Worm (Caenorhabditis elegans): ENCODE data around the gene nhr-101.

nhr-101 gene

ce11 chrV:11545227-11545626, 25.0 kb upstream of the nhr-101 start, which contains the start of gene F38B7.10:
F38B7.10 (plus strand) TSS chrV:11545527.
- TF ChIP-seq nhr-90 (tag; optimal IDR thresholded peaks at IDR 0.05; ENCODE audit: poor library complexity), result no peak
- no peak for TF ChIP-seq lin-13 (GFP tag; optimal IDR thresholded peaks at IDR 0.05)
- peak; percentile 48 for TF ChIP-seq nhr-85 (tag)
- TF ChIP-seq fkh-8 (tag; optimal IDR thresholded peaks at IDR 0.05), result peak; percentile 24

- TF ChIP-seq F16B12.6 (tag; optimal IDR thresholded peaks at IDR 0.05) (no peak), fkh-8 (tag; optimal IDR thresholded peaks at IDR 0.05) (peak; percentile 30), nhr-71 (tag; optimal IDR thresholded peaks at IDR 0.05) (no peak)
Observed at ce11 chrV:11546795-11547194, 23.5 kb upstream of the nhr-101 start, which contains the start of gene F38B7.11. F38B7.11 (plus strand) TSS chrV:11547095.

ce11 chrV:11548914-11549406, 21.3 kb upstream of the nhr-101 start, which contains the start of the genes F38B7.17 and F38B7.3:
F38B7.17 (minus strand) TSS chrV:11548964.
F38B7.3 (plus strand) TSS chrV:11549107.
- TF ChIP-seq fkh-8 (tag; optimal IDR thresholded peaks at IDR 0.05), result peak; percentile 95
- TF ChIP-seq isw-1 (GFP tag; IDR thresholded peaks at IDR 0.05), result peak; percentile 25; the same call in 1 of the 2 replicates
- no peak for TF ChIP-seq grh-1 (GFP tag; IDR thresholded peaks at IDR 0.05)
- no peak for TF ChIP-seq egl-27 (tag; optimal IDR thresholded peaks at IDR 0.05)
- no peak for TF ChIP-seq C34B4.2 (tag; optimal IDR thresholded peaks at IDR 0.05)
- peak; percentile 41 for TF ChIP-seq dsc-1 (tag; optimal IDR thresholded peaks at IDR 0.05)
- no peak for TF ChIP-seq alr-1 (tag; optimal IDR thresholded peaks at IDR 0.05; ENCODE audit: borderline replicate concordance)
- TF ChIP-seq pax-3 (tag; optimal IDR thresholded peaks at IDR 0.05), result peak; percentile 54
- no peak for TF ChIP-seq lin-15B (tag; optimal IDR thresholded peaks at IDR 0.05)
- TF ChIP-seq pqm-1 (tag; optimal IDR thresholded peaks at IDR 0.05), result no peak
- TF ChIP-seq hlh-17 (GFP tag; optimal IDR thresholded peaks at IDR 0.05; ENCODE audit: borderline replicate concordance), result no peak
- TF ChIP-seq unc-130 (tag; optimal IDR thresholded peaks at IDR 0.05), result no peak
- peak; percentile 79 for TF ChIP-seq nhr-47 (tag; optimal IDR thresholded peaks at IDR 0.05)
- TF ChIP-seq nhr-77 (tag; optimal IDR thresholded peaks at IDR 0.05), result peak; percentile 43
- TF ChIP-seq elt-3 (tag; optimal IDR thresholded peaks at IDR 0.05), result no peak
- no peak for TF ChIP-seq jun-1 (tag; optimal IDR thresholded peaks at IDR 0.05)
- no peak for TF ChIP-seq aha-1 (tag; optimal IDR thresholded peaks at IDR 0.05)
- TF ChIP-seq ztf-4 (tag; optimal IDR thresholded peaks at IDR 0.05), result peak; percentile 30
- TF ChIP-seq swsn-7 (tag; optimal IDR thresholded peaks at IDR 0.05), result peak; percentile 77
- peak; percentile 19; the same call in 1 of the 2 replicates for TF ChIP-seq nhr-19 (GFP tag; conservative IDR thresholded peaks at IDR 0.05)
- TF ChIP-seq unc-62 (GFP tag; optimal IDR thresholded peaks at IDR 0.05), result no peak
- peak; percentile 5 to 88 for TF ChIP-seq mdl-1 (tag; optimal IDR thresholded peaks at IDR 0.05)
- TF ChIP-seq nhr-12 (tag; optimal IDR thresholded peaks at IDR 0.05), result no peak
- no peak for TF ChIP-seq nhr-28 (tag; optimal IDR thresholded peaks at IDR 0.05)
- no peak for TF ChIP-seq sptf-1 (tag; optimal IDR thresholded peaks at IDR 0.05)
- no peak for TF ChIP-seq mab-9 (GFP tag; IDR thresholded peaks at IDR 0.05)
- TF ChIP-seq sox-4 (tag; optimal IDR thresholded peaks at IDR 0.05), result peak; percentile 39
- peak in 1 of 2 experiments; percentile 2 for TF ChIP-seq ztf-11 (tag; optimal IDR thresholded peaks at IDR 0.05)
- TF ChIP-seq nhr-71 (tag; optimal IDR thresholded peaks at IDR 0.05), result peak; percentile 84
- no peak for TF ChIP-seq efl-3 (GFP tag; optimal IDR thresholded peaks at IDR 0.05)
- no peak for TF ChIP-seq lin-39 (tag; optimal IDR thresholded peaks at IDR 0.05)
- no peak for TF ChIP-seq zag-1 (tag; optimal IDR thresholded peaks at IDR 0.05)
- TF ChIP-seq sup-37 (GFP tag; optimal IDR thresholded peaks at IDR 0.05), result no peak
- no peak for TF ChIP-seq hpl-2 (GFP tag; optimal IDR thresholded peaks at IDR 0.05)
- TF ChIP-seq efl-1 (optimal IDR thresholded peaks at IDR 0.05), result peak; percentile 72 to 77
- TF ChIP-seq efl-1 (GFP tag; optimal IDR thresholded peaks at IDR 0.05 in 1 of 2), result peak; percentile 43 to 92
- TF ChIP-seq rnt-1 (tag; optimal IDR thresholded peaks at IDR 0.05), result peak; percentile 47
- peak; percentile 87 for TF ChIP-seq lin-14 (GFP tag; optimal IDR thresholded peaks at IDR 0.05)
- TF ChIP-seq lin-35 (GFP tag; optimal IDR thresholded peaks at IDR 0.05), result peak; percentile 64 to 70
- peak; percentile 66 for TF ChIP-seq elt-2 (tag; optimal IDR thresholded peaks at IDR 0.05)
- no peak for TF ChIP-seq unc-98 (GFP tag; IDR thresholded peaks at IDR 0.05)
- TF ChIP-seq nhr-20 (tag; optimal IDR thresholded peaks at IDR 0.05), result peak; percentile 83
- no peak for TF ChIP-seq unc-30 (tag; optimal IDR thresholded peaks at IDR 0.05)
- TF ChIP-seq ceh-82 (tag; optimal IDR thresholded peaks at IDR 0.05), result peak in 1 of 3 experiments; percentile 9

All from whole organism, L1 larva.